Worm (Caenorhabditis elegans) whole organism, young adult: Measurements from ENCODE around the gene metr-1.
A peak's percentile ranks its signal among the peaks of the same experiment; 100 is the strongest.

ENCODE experiments used
- B0019.2 ChIP-seq: fragments of 200-800 bp; sonication (Bioruptor generic); conservative IDR thresholded peaks from 2 replicates; pipeline ENCODE4 v1.3.6; 2022; ENCODE audit warnings: missing genetic modification reagents, missing genetic modification characterization, missing compliant biosample characterization
- B0035.1 ChIP-seq: sonication (generic microtip); optimal IDR thresholded peaks from 2 replicates; lab custom pipeline; 2016; ENCODE audit warnings: missing genetic modification characterization, mild to moderate bottlenecking, missing compliant biosample characterization, missing genotype, missing genetic modification reagents
- F10E7.11 ChIP-seq: sonication (generic microtip); optimal IDR thresholded peaks from 2 replicates; lab custom pipeline; 2017; ENCODE audit warnings: mild to moderate bottlenecking, missing genetic modification characterization, moderate library complexity, missing compliant biosample characterization
- F33H1.4 ChIP-seq: fragments of 200-800 bp; sonication (Bioruptor generic); IDR thresholded peaks from 2 replicates; pipeline ENCODE4 v1.3.6; 2022; ENCODE audit warnings: missing genetic modification reagents, missing genetic modification characterization, missing compliant biosample characterization
- F37B4.10 ChIP-seq: fragments of 200-800 bp; sonication (Bioruptor generic); IDR thresholded peaks from 2 replicates; pipeline ENCODE4 v1.3.6; 2022; ENCODE audit warnings: missing genetic modification characterization, missing compliant biosample characterization
- F52B5.7 ChIP-seq: sonication (generic microtip); optimal IDR thresholded peaks from 2 replicates; lab custom pipeline; 2016; ENCODE audit warnings: mild to moderate bottlenecking, missing genetic modification characterization, missing compliant biosample characterization
- F55B11.4 ChIP-seq: sonication (generic microtip); optimal IDR thresholded peaks from 2 replicates; lab custom pipeline; 2016; ENCODE audit warnings: missing compliant biosample characterization, missing genetic modification characterization, borderline replicate concordance; ENCODE audit not compliant: insufficient read depth
- F57C9.4 ChIP-seq: sonication (generic microtip); optimal IDR thresholded peaks from 2 replicates; lab custom pipeline; 2017; ENCODE audit warnings: mild to moderate bottlenecking, missing genetic modification characterization, missing compliant biosample characterization
- Y56A3A.18 ChIP-seq: fragments of 200-800 bp; sonication (Bioruptor generic); IDR thresholded peaks from 2 replicates; pipeline ENCODE4 v1.3.6; 2022; ENCODE audit warnings: missing genetic modification reagents, missing genetic modification characterization, missing compliant biosample characterization
- Y79H2A.3 ChIP-seq: fragments of 200-800 bp; sonication (Bioruptor generic); conservative IDR thresholded peaks from 2 replicates; pipeline ENCODE4 v1.3.6; 2022; ENCODE audit warnings: missing genetic modification reagents, missing genetic modification characterization, missing compliant biosample characterization
- akir-1 ChIP-seq: fragments of 200-800 bp; sonication (Bioruptor generic); optimal IDR thresholded peaks from 2 replicates; lab custom pipeline; 2018; ENCODE audit warnings: mild to moderate bottlenecking, missing genetic modification characterization, moderate library complexity, missing compliant biosample characterization
- aptf-2 ChIP-seq: fragments of 200-800 bp; sonication (Bioruptor generic); conservative IDR thresholded peaks from 2 replicates; pipeline ENCODE4 v1.3.6; 2022; ENCODE audit warnings: missing genetic modification reagents, missing genetic modification characterization, missing compliant biosample characterization
- aptf-3 ChIP-seq: fragments of 200-800 bp; sonication (Bioruptor generic); IDR thresholded peaks from 2 replicates; pipeline ENCODE4 v1.3.6; 2022; ENCODE audit warnings: missing genetic modification characterization, missing compliant biosample characterization
- attf-3 ChIP-seq: fragments of 200-800 bp; sonication (Bioruptor generic); conservative IDR thresholded peaks from 2 replicates; pipeline ENCODE4 v1.3.6; 2022; ENCODE audit warnings: missing genetic modification reagents, missing genetic modification characterization, missing compliant biosample characterization
- attf-6 ChIP-seq: fragments of 200-800 bp; sonication (Bioruptor generic); IDR thresholded peaks from 2 replicates; pipeline ENCODE4 v1.3.6; 2022; ENCODE audit warnings: missing genetic modification reagents, missing genetic modification characterization, missing compliant biosample characterization
- bed-2 ChIP-seq: fragments of 200-800 bp; sonication (Bioruptor generic); IDR thresholded peaks from 2 replicates; pipeline ENCODE4 v1.3.6; 2022; ENCODE audit warnings: missing genetic modification reagents, missing genetic modification characterization, missing compliant biosample characterization
- cebp-1 ChIP-seq, 2 experiments: fragments of 200-800 bp in 1 of 2; sonication (Bioruptor generic) in 1 of 2; sonication (generic microtip) in 1 of 2; IDR thresholded peaks in 1 of 2; optimal IDR thresholded peaks in 1 of 2; 2 replicates each; pipeline versions ENCODE4 v1.3.6 to Lab custom; 2017 to 2022; ENCODE audit warnings: missing compliant biosample characterization in 2 of 2, missing genetic modification characterization in 2 of 2, mild to moderate bottlenecking in 1 of 2, missing genetic modification reagents in 1 of 2, moderate library complexity in 1 of 2
- ceh-27 ChIP-seq: fragments of 200-800 bp; sonication (Bioruptor generic); optimal IDR thresholded peaks from 2 replicates; lab custom pipeline; 2018; ENCODE audit warnings: mild to moderate bottlenecking, missing genetic modification characterization, moderate library complexity, missing compliant biosample characterization
- ceh-40 ChIP-seq: fragments of 200-800 bp; sonication (Bioruptor generic); IDR thresholded peaks from 2 replicates; pipeline ENCODE4 v1.3.6; 2022; ENCODE audit warnings: missing genetic modification characterization, missing compliant biosample characterization
- ceh-91 ChIP-seq: fragments of 200-800 bp; sonication (Bioruptor generic); IDR thresholded peaks from 2 replicates; pipeline ENCODE4 v1.3.6; 2022; ENCODE audit warnings: missing genetic modification reagents, missing genetic modification characterization, missing compliant biosample characterization
- dpff-1 ChIP-seq: sonication (generic microtip); optimal IDR thresholded peaks from 2 replicates; lab custom pipeline; 2017; ENCODE audit warnings: mild to moderate bottlenecking, missing genetic modification characterization, missing compliant biosample characterization
- egl-18 ChIP-seq: fragments of 200-800 bp; sonication (Bioruptor generic); IDR thresholded peaks from 2 replicates; pipeline ENCODE4 v1.3.6; 2022; ENCODE audit warnings: missing genetic modification reagents, missing genetic modification characterization, missing compliant biosample characterization
- hlh-12 ChIP-seq: sonication (generic microtip); optimal IDR thresholded peaks from 2 replicates; lab custom pipeline; 2016; ENCODE audit warnings: missing genetic modification characterization, missing compliant biosample characterization
- hlh-26 ChIP-seq: fragments of 200-800 bp; sonication (Bioruptor generic); conservative IDR thresholded peaks from 2 replicates; pipeline ENCODE4 v1.3.6; 2022; ENCODE audit warnings: missing genetic modification reagents, missing genetic modification characterization, missing compliant biosample characterization
- lag-1 ChIP-seq: fragments of 200-800 bp; sonication (Bioruptor generic); IDR thresholded peaks from 2 replicates; pipeline ENCODE4 v1.3.6; 2022; ENCODE audit warnings: missing genetic modification reagents, missing genetic modification characterization, missing compliant biosample characterization
- lin-40 ChIP-seq: sonication (generic microtip); optimal IDR thresholded peaks from 2 replicates; lab custom pipeline; 2016; ENCODE audit warnings: missing genetic modification characterization, mild to moderate bottlenecking, missing compliant biosample characterization, missing genotype, missing genetic modification reagents
- lir-1 ChIP-seq: fragments of 200-800 bp; sonication (Bioruptor generic); conservative IDR thresholded peaks from 2 replicates; pipeline ENCODE4 v1.3.6; 2022; ENCODE audit warnings: missing genetic modification reagents, missing genetic modification characterization, missing compliant biosample characterization
- madf-3 ChIP-seq: fragments of 200-800 bp; sonication (Bioruptor generic); IDR thresholded peaks from 2 replicates; pipeline ENCODE4 v1.3.6; 2022; ENCODE audit warnings: missing genetic modification reagents, missing genetic modification characterization, missing compliant biosample characterization
- madf-6 ChIP-seq: fragments of 200-800 bp; sonication (Bioruptor generic); IDR thresholded peaks from 2 replicates; pipeline ENCODE4 v1.3.6; 2022; ENCODE audit warnings: missing genetic modification reagents, missing genetic modification characterization, missing compliant biosample characterization
- madf-8 ChIP-seq: fragments of 200-800 bp; sonication (Bioruptor generic); conservative IDR thresholded peaks from 2 replicates; pipeline ENCODE4 v1.3.6; 2022; ENCODE audit warnings: missing genetic modification reagents, missing genetic modification characterization, missing compliant biosample characterization
- mel-28 ChIP-seq: sonication (generic microtip); optimal IDR thresholded peaks from 2 replicates; lab custom pipeline; 2016; ENCODE audit warnings: borderline replicate concordance, mild to moderate bottlenecking, missing genetic modification characterization, missing compliant biosample characterization
- mxl-1 ChIP-seq: sonication (generic microtip); optimal IDR thresholded peaks from 2 replicates; lab custom pipeline; 2016; ENCODE audit warnings: missing genetic modification characterization, missing compliant biosample characterization
- nfya-2 ChIP-seq: fragments of 200-800 bp; sonication (Bioruptor generic); IDR thresholded peaks from 2 replicates; pipeline ENCODE4 v1.3.6; 2022; ENCODE audit warnings: missing genetic modification reagents, missing genetic modification characterization, missing compliant biosample characterization
- nhr-120 ChIP-seq: fragments of 200-800 bp; sonication (Bioruptor generic); IDR thresholded peaks from 2 replicates; pipeline ENCODE4 v1.3.6; 2022; ENCODE audit warnings: missing genetic modification characterization, missing compliant biosample characterization
- nhr-80 ChIP-seq: sonication (generic microtip); optimal IDR thresholded peaks from 2 replicates; lab custom pipeline; 2016; ENCODE audit warnings: missing genetic modification characterization, missing compliant biosample characterization
- rpc-1 ChIP-seq, 2 experiments: fragments of 150-350 bp in 1 of 2; sonication (generic microtip) in 1 of 2; optimal IDR thresholded peaks; 2 replicates each; lab custom pipeline; 2014 to 2018; ENCODE audit warnings: missing biosample characterization in 1 of 2, missing genetic modification characterization in 1 of 2, missing genetic modification reagents in 1 of 2, missing genotype in 1 of 2
- sea-2 ChIP-seq: fragments of 200-800 bp; sonication (Bioruptor generic); IDR thresholded peaks from 2 replicates; pipeline ENCODE4 v1.3.6; 2022; ENCODE audit warnings: missing genetic modification characterization, missing compliant biosample characterization
- sptf-2 ChIP-seq: fragments of 200-800 bp; sonication (Bioruptor generic); optimal IDR thresholded peaks from 2 replicates; lab custom pipeline; 2018; ENCODE audit warnings: mild to moderate bottlenecking, missing genetic modification characterization, missing compliant biosample characterization
- unc-130 ChIP-seq: sonication (generic microtip); optimal IDR thresholded peaks from 2 replicates; lab custom pipeline; 2016; ENCODE audit warnings: missing genetic modification reagents, missing genetic modification characterization, missing compliant biosample characterization
- unc-62 ChIP-seq: fragments of 150-350 bp; optimal IDR thresholded peaks from 2 replicates; lab custom pipeline; 2014; ENCODE audit warnings: missing biosample characterization, missing genetic modification reagents, missing genetic modification characterization
- zfh-2 ChIP-seq: fragments of 200-800 bp; sonication (Bioruptor generic); conservative IDR thresholded peaks from 2 replicates; pipeline ENCODE4 v1.3.6; 2022; ENCODE audit warnings: missing genetic modification reagents, missing genetic modification characterization, missing compliant biosample characterization
- zim-3 ChIP-seq: sonication (generic microtip); optimal IDR thresholded peaks from 2 replicates; lab custom pipeline; 2017; ENCODE audit warnings: mild to moderate bottlenecking, missing genetic modification characterization, moderate library complexity, missing compliant biosample characterization
- ztf-18 ChIP-seq: sonication (generic microtip); optimal IDR thresholded peaks from 2 replicates; lab custom pipeline; 2016; ENCODE audit warnings: missing genotype, mild to moderate bottlenecking, missing genetic modification characterization, missing compliant biosample characterization
- ztf-22 ChIP-seq: fragments of 200-800 bp; sonication (Bioruptor generic); optimal IDR thresholded peaks from 2 replicates; lab custom pipeline; 2018; ENCODE audit warnings: mild to moderate bottlenecking, missing genetic modification characterization, moderate library complexity, missing compliant biosample characterization
- ztf-25 ChIP-seq: fragments of 200-800 bp; sonication (Bioruptor generic); IDR thresholded peaks from 2 replicates; pipeline ENCODE4 v1.3.6; 2022; ENCODE audit warnings: missing genetic modification reagents, missing genetic modification characterization, missing compliant biosample characterization
- ztf-26 ChIP-seq: sonication (generic microtip); optimal IDR thresholded peaks from 2 replicates; lab custom pipeline; 2017; ENCODE audit warnings: missing genetic modification characterization, missing compliant biosample characterization
- ztf-3 ChIP-seq: fragments of 200-800 bp; sonication (Bioruptor generic); optimal IDR thresholded peaks from 2 replicates; lab custom pipeline; 2018; ENCODE audit warnings: mild to moderate bottlenecking, missing genetic modification characterization, missing compliant biosample characterization

metr-1 gene

DNA sequence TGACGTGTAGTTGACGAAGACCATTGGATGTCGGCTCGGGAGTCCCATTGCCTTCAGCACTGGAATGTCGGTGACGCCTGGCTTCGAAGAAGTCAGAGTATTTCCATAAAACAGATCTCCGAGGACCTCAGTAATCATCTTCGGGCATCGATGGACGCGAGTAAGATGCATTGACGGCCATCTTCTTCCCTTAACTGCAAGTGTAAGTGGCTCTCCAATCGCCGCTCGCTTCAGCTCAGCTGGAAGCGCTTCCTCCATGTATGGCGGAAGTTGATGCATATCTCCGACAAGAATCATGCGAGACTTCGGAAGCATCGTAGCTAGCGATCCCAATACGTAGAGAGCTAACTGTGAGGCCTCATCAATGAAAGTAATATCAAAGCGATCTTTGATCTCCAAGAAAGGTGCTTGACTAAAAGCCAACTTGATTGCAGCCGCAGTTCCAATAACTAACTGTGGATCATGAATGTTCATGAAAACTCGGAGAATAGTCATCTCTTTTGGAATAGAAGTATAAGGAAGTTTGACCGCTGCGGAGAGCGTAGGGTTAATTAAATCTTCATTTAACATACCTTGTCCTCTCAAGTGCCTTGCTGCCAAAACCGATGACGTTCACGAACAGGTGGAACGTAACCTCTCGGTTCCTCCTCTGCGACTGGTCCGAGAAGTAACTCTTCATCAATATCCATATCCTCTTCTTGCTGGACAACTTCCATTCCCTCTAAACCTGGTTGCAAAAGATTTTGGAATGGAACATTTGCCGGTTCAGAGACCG is 7.8 kb downstream of the metr-1 start (continued):
- TF ChIP-seq madf-3 (GFP tag; lab: Robert Waterston, UW) (no peak; the same call in 1 of the 2 replicates), F57C9.4 (tag; lab: Kevin White, UChicago) (no peak), dpff-1 (tag; lab: Kevin White, UChicago) (peak; percentile 56), hlh-26 (no peak), bed-2 (GFP tag; lab: Robert Waterston, UW) (no peak), F37B4.10 (0 out of 2 replicates have a peak, but pooled peaks have one; percentile 12), F33H1.4 (peak; percentile 33), zfh-2 (GFP tag; lab: Robert Waterston, UW) (no peak), cebp-1 (GFP tag; IDR thresholded peaks at IDR 0.05; lab: Robert Waterston, UW) (no peak), cebp-1 (tag; optimal IDR thresholded peaks at IDR 0.05; lab: Kevin White, UChicago) (no peak), aptf-3 (GFP tag; lab: Robert Waterston, UW) (no peak), ceh-91 (GFP tag; lab: Robert Waterston, UW) (no peak), hlh-12 (tag; lab: Kevin White, UChicago) (no peak), nhr-80 (tag; lab: Kevin White, UChicago) (no peak), F10E7.11 (no peak), zim-3 (tag; lab: Kevin White, UChicago) (no peak), ztf-22 (GFP tag; lab: Kevin White, UChicago) (no peak), lag-1 (no peak), egl-18 (peak; percentile 27; the same call in 1 of the 2 replicates), mxl-1 (no peak), nhr-120 (GFP tag; lab: Robert Waterston, UW) (no peak), unc-62 (no peak), sptf-2 (no peak), madf-8 (GFP tag; lab: Robert Waterston, UW) (0 out of 2 replicates have a peak, but pooled peaks have one; percentile 3), F52B5.7 (tag; lab: Kevin White, UChicago) (peak; percentile 3), aptf-2 (GFP tag; lab: Robert Waterston, UW) (no peak), akir-1 (no peak), rpc-1 (optimal IDR thresholded peaks at IDR 0.05; lab: Kevin White, UChicago) (no peak), rpc-1 (tag; optimal IDR thresholded peaks at IDR 0.05; lab: Kevin White, UChicago) (no peak), attf-6 (GFP tag; lab: Robert Waterston, UW) (peak; percentile 71), nfya-2 (GFP tag; lab: Robert Waterston, UW) (no peak), mel-28 (tag; lab: Kevin White, UChicago) (no peak), unc-130 (no peak), madf-6 (GFP tag; lab: Robert Waterston, UW) (peak; percentile 70), ztf-26 (tag; lab: Kevin White, UChicago) (no peak), F55B11.4 (tag; lab: Kevin White, UChicago) (no peak), B0035.1 (tag; lab: Kevin White, UChicago) (no peak), lin-40 (no peak), lir-1 (GFP tag; lab: Robert Waterston, UW) (no peak), ztf-25 (GFP tag; lab: Robert Waterston, UW) (no peak), Y56A3A.18 (GFP tag; lab: Robert Waterston, UW) (no peak), Y79H2A.3 (GFP tag; lab: Robert Waterston, UW) (peak; percentile 19), attf-3 (no peak), ceh-27 (GFP tag; lab: Kevin White, UChicago) (no peak), B0019.2 (GFP tag; lab: Robert Waterston, UW) (no peak), ztf-3 (GFP tag; lab: Kevin White, UChicago) (no peak), ceh-40 (no peak), ztf-18 (no peak), sea-2 (GFP tag; lab: Robert Waterston, UW) (no peak)
